Worm (Caenorhabditis elegans) whole organism, mixed stage, embryonic: ENCODE results near the gene F26A1.8.

ENCODE experiments used
- blmp-1 ChIP-seq: fragments of 150-350 bp; optimal IDR thresholded peaks from 2 replicates; lab custom pipeline; 2014; ENCODE audit warnings: missing biosample characterization, missing genetic modification characterization
- ham-2 ChIP-seq: fragments of 200-800 bp; sonication (Bioruptor generic); optimal IDR thresholded peaks from 2 replicates; lab custom pipeline; 2018; ENCODE audit warnings: mild to moderate bottlenecking, missing genetic modification characterization, missing compliant biosample characterization
- mep-1 ChIP-seq: fragments of 150-350 bp; optimal IDR thresholded peaks from 2 replicates; lab custom pipeline; 2017; ENCODE audit warnings: missing biosample characterization, missing genetic modification reagents, missing genetic modification characterization, inconsistent platforms
- nhr-237 ChIP-seq: fragments of 150-350 bp; optimal IDR thresholded peaks from 2 replicates; lab custom pipeline; 2014; ENCODE audit warnings: missing biosample characterization, missing genetic modification characterization

ce11 chrIII:4859039-4859438 is 37.0 kb upstream of the F26A1.8 start, which contains the start of gene C35D10.6:
- TF ChIP-seq blmp-1 (no peak), ham-2 (GFP tag; lab: Kevin White, UChicago) (no peak), mep-1 (tag; lab: Kevin White, UChicago) (no peak), nhr-237 (tag; lab: Kevin White, UChicago) (no peak)
